Worm (Caenorhabditis elegans) whole organism, L3 larva: Measurements from ENCODE around the gene C01G10.5.

Experiments
- elt-2 ChIP-seq: sonication (generic microtip); optimal IDR thresholded peaks from 2 replicates; lab custom pipeline; 2016; ENCODE audit warnings: missing genetic modification reagents, mild to moderate bottlenecking, missing genetic modification characterization, missing compliant biosample characterization
- fos-1 ChIP-seq: fragments of 150-350 bp; optimal IDR thresholded peaks from 2 replicates; lab custom pipeline; 2014; ENCODE audit warnings: missing biosample characterization, missing genetic modification characterization
- nhr-76 ChIP-seq: fragments of 150-350 bp; sonication (generic microtip); optimal IDR thresholded peaks from 5 replicates; lab custom pipeline; 2014; ENCODE audit warnings: missing biosample characterization, missing genetic modification characterization
- nhr-77 ChIP-seq: fragments of 150-350 bp; optimal IDR thresholded peaks from 2 replicates; lab custom pipeline; 2014; ENCODE audit warnings: missing biosample characterization, missing genetic modification characterization

DNA sequence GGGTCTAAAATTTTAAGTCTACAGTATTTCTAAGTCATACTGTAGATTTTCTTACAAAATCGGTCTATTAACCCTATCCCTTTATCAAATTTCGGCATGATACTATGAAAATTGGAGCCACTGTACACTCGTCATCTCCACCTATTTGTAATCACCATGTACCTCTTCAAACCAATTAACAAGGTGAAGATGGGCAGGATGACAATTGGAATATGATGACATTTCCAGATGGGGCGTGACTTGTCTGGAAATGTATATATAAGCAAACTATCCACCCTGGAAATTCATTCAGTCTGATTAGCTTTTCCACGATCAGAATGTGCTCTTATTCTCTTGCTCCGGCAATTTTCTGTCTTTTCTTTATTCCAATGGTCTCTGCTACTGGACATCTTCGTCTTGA lies 19.9 kb upstream of the C01G10.5 start, which contains the start of gene Y75B12A.2:
- TF ChIP-seq nhr-77 (tag; lab: Kevin White, UChicago), result no peak
- no peak for TF ChIP-seq elt-2 (tag; lab: Kevin White, UChicago)
- TF ChIP-seq nhr-76 (tag; lab: Kevin White, UChicago), result no peak
- no peak for TF ChIP-seq fos-1
